Worm (Caenorhabditis elegans) whole organism, L3 larva: ENCODE data around the gene ZK180.7.

Experiments
- nhr-237 ChIP-seq: fragments of 150-350 bp; optimal IDR thresholded peaks from 2 replicates; lab custom pipeline; 2014; ENCODE audit warnings: missing biosample characterization, missing genetic modification characterization
- tbx-2 ChIP-seq: sonication (generic microtip); optimal IDR thresholded peaks from 2 replicates; lab custom pipeline; 2016; ENCODE audit warnings: mild to moderate bottlenecking, missing genetic modification characterization, missing compliant biosample characterization

DNA sequence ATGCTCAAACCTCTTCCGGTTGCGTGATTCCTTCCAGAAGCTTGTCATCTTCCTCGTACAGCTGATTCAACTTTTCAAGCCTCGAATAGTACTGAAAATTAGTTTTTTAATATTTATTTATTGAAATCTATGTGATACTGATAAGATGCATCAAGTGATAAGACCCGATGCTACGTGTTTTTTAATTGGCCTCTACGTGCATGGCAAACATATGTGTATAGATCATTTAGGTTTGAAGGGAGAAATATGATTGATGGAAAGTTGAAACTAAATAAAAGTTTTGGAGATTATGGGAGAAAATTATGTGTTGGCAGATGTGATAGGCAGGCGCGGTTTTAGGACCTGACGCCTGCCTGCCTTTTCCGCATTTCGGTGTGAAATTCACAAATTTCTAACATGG lies 53.9 kb downstream of the ZK180.7 start:
- TF ChIP-seq tbx-2 (tag; lab: Kevin White, UChicago) (no peak), nhr-237 (tag; lab: Kevin White, UChicago) (no peak)
